Fruit fly (Drosophila melanogaster): ENCODE measurements around the gene Cap-H2.

Cap-H2 gene

DNA sequence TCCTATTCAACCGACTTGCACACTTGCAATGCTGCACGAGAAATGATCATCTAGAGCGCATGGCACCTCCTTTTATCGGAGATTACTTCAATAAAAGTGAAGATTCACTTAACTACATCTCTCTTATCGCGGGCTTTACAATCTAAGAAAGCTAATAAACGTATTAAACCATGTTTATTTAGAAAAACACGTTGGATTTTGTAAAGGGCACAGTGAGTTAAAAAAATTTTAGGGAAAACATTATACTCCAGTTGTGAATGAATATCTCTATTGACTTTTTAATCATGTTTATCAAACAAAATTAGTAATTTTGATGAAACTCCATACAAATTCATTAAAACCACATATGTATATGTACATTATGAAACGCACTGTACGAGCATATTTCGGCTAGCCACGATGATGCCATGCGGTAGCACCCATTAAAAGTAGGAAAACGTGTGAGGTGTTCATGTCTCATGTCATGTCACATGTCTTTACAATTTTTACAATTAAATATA lies 1.7 kb upstream of the Cap-H2 start, which contains the start of gene CG31272:
Gene CG31272, minus strand, starts transcription at position 51 of the 500 bp plus-strand sequence.
- TF ChIP-seq CG1620 (GFP tag; optimal IDR thresholded peaks at IDR 0.05), result no peak
- TF ChIP-seq Mnt (GFP tag; optimal IDR thresholded peaks at IDR 0.05), result no peak
- TF ChIP-seq CG11617 (GFP tag; optimal IDR thresholded peaks at IDR 0.05), result no peak
- TF ChIP-seq CG7045 (GFP tag; optimal IDR thresholded peaks at IDR 0.05), result peak; percentile 30
- TF ChIP-seq cic (GFP tag; optimal IDR thresholded peaks at IDR 0.05), result peak; percentile 70
- no peak for TF ChIP-seq Clk (GFP tag; optimal IDR thresholded peaks at IDR 0.05)
- TF ChIP-seq CG5204 (GFP tag; optimal IDR thresholded peaks at IDR 0.05), result peak; percentile 15

DNA sequence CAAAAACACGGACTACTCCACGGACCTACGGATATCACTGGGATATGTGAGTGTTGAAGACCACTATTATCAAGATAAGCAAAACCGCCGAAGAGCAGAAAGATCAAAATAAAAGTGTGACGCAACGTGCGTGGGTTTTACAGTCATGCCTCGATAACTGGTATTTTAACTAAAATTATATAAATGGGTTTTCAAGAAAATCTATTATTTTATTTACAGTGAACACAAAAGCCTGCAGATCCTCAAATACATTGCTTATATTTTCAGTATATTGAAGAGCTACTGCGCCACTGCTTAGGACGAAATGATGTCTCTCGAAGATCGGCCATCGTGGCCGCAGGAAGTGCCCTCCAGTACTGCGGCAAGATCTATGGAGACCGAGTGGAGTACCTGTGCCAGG lies 870 bp downstream of the Cap-H2 start:
- no peak for TF ChIP-seq tj (GFP tag; optimal IDR thresholded peaks at IDR 0.05)
- no peak for TF ChIP-seq Clk (GFP tag; optimal IDR thresholded peaks at IDR 0.05)
- TF ChIP-seq CG11617 (GFP tag; optimal IDR thresholded peaks at IDR 0.05), result no peak
- TF ChIP-seq cnc (optimal IDR thresholded peaks at IDR 0.05), result no peak
- TF ChIP-seq CG7045 (GFP tag; optimal IDR thresholded peaks at IDR 0.05), result no peak
- TF ChIP-seq bab1 (GFP tag; optimal IDR thresholded peaks at IDR 0.05), result no peak
- no peak for TF ChIP-seq kay (GFP tag; ENCODE audit: borderline replicate concordance)
- TF ChIP-seq pad (GFP tag; optimal IDR thresholded peaks at IDR 0.05), result no peak
- no peak for TF ChIP-seq CG12768 (GFP tag; optimal IDR thresholded peaks at IDR 0.05)
- TF ChIP-seq CG33017 (tag; optimal IDR thresholded peaks at IDR 0.05), result no peak
- TF ChIP-seq cic (GFP tag; optimal IDR thresholded peaks at IDR 0.05), result no peak

DNA sequence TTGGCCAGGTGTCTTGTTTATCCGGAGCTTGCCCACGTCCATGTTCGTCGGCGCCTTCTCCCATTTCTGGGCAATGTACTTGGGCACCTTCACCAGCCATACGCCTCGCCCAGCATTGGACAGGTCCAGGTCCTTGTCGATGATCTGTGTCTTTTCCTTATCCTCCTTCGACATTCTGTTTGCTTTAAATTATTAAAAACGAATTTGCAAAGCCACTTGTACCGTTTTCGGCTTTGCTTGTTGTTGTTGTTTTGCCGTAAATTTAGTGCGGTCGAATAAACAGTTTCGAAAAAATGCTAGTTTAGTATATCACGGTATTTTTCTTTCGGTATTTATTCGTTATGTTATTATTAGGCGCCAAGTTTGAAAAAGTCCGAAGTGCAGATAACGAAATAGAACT lies 6.4 kb downstream of the Cap-H2 start, which contains the start of gene TfIIFbeta:
Gene TfIIFbeta, minus strand, starts transcription at position 279 of the 400 bp plus-strand sequence.
- TF ChIP-seq cic (GFP tag; optimal IDR thresholded peaks at IDR 0.05) (no peak), CG1620 (GFP tag; optimal IDR thresholded peaks at IDR 0.05) (no peak), Mnt (GFP tag; optimal IDR thresholded peaks at IDR 0.05) (no peak), CG7045 (GFP tag; optimal IDR thresholded peaks at IDR 0.05) (no peak), CG7101 (tag; optimal IDR thresholded peaks at IDR 0.05) (no peak), kay (GFP tag; ENCODE audit: borderline replicate concordance) (no peak), Hr96 (GFP tag; optimal IDR thresholded peaks at IDR 0.05) (no peak), toe (GFP tag; optimal IDR thresholded peaks at IDR 0.05) (no peak), bab1 (GFP tag; optimal IDR thresholded peaks at IDR 0.05) (no peak), pad (GFP tag; optimal IDR thresholded peaks at IDR 0.05) (no peak), ovo (GFP tag; optimal IDR thresholded peaks at IDR 0.05) (no peak), CG12768 (GFP tag; optimal IDR thresholded peaks at IDR 0.05) (no peak), CG33017 (tag; optimal IDR thresholded peaks at IDR 0.05) (no peak)

DNA sequence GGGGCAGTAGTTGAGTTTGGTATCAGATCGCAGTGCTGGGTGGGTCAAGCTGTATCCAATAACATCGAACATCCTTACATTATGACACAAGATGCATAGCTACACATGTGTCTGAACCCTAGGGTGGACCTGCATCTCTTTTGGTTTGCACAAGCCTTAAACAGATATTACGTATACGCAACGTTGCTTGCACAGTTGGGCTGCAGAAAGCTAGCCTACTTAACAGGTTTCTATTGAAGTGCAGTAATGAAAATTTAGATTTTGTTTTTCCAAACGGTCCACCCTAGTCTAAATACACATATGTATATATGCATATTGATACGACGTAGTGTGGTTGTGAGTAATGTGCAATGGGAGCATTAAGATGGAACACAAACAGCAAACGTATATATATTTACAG lies 14.1 kb downstream of the Cap-H2 start:
- TF ChIP-seq Hr96 (GFP tag; optimal IDR thresholded peaks at IDR 0.05) (no peak), tj (GFP tag; optimal IDR thresholded peaks at IDR 0.05) (no peak), bab1 (GFP tag; optimal IDR thresholded peaks at IDR 0.05) (no peak), ovo (GFP tag; optimal IDR thresholded peaks at IDR 0.05) (no peak)

DNA sequence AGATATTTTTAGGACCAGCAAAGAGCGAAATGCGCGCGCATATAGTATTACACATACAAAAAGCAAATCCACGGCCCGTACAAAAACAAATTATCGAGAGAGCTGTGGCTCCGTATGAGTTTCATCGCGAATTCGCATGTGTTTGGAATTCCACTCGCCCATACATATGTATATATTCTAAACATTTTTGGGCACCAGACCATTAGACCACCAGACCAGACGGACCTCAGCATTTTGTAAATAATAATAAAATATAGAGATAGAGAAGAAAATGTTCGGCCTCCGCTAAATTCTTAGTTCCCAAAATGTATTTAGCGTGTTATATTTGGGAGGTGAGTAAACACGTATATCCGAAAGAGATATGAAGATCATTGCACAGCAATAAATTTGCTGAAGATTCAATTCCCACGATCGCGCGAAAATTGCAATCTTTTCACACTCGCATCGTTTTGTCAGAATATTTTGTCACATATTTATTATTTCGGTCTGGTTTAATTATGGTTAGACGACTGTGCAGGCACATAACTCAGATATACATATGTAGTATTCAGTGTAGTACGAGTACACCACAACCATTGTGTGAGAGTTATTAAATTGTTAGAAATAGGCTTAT lies 15.0 kb downstream of the Cap-H2 start:
- TF ChIP-seq CG7101 (tag; optimal IDR thresholded peaks at IDR 0.05) (no peak), Clk (GFP tag; optimal IDR thresholded peaks at IDR 0.05) (no peak), CG14711 (tag; optimal IDR thresholded peaks at IDR 0.05) (no peak), CG33017 (tag; optimal IDR thresholded peaks at IDR 0.05) (no peak), kay (GFP tag; ENCODE audit: borderline replicate concordance) (no peak), cnc (optimal IDR thresholded peaks at IDR 0.05) (no peak), ovo (GFP tag; optimal IDR thresholded peaks at IDR 0.05) (no peak), Mnt (GFP tag; optimal IDR thresholded peaks at IDR 0.05) (no peak), pad (GFP tag; optimal IDR thresholded peaks at IDR 0.05) (no peak), CG5204 (GFP tag; optimal IDR thresholded peaks at IDR 0.05) (no peak), cic (GFP tag; optimal IDR thresholded peaks at IDR 0.05) (no peak), toe (GFP tag; optimal IDR thresholded peaks at IDR 0.05) (no peak), Hr96 (GFP tag; optimal IDR thresholded peaks at IDR 0.05) (no peak), bab1 (GFP tag; optimal IDR thresholded peaks at IDR 0.05) (no peak), CG1620 (GFP tag; optimal IDR thresholded peaks at IDR 0.05) (no peak), CG11617 (GFP tag; optimal IDR thresholded peaks at IDR 0.05) (no peak), CG7045 (GFP tag; optimal IDR thresholded peaks at IDR 0.05) (no peak)

DNA sequence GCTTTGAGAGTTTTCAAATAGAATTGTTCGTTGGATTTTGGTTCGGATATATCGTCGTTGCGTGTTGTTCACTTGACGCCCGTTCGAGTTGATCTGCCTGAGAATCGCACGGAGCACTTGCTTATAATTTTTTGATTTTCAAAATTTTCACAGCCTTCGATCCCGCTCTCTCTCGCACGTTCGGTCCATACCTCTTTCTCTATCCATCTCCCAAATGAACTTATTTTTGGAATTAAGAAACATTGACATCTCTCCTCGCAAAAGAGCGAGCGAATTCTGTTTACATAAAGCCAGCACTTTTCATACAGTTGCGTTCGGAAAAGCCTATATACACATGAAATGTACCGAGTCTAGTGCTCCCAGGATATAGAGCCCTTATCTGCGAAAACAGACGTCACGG lies 16.2 kb downstream of the Cap-H2 start, which contains the start of the genes CG45076, CG45078 and fau:
Gene CG45076, minus strand, starts transcription at position 101 of the 400 bp plus-strand sequence.
Gene CG45078, minus strand, starts transcription at position 101 of the 400 bp plus-strand sequence.
Gene fau, minus strand, starts transcription at position 101 of the 400 bp plus-strand sequence.
- TF ChIP-seq cic (GFP tag; optimal IDR thresholded peaks at IDR 0.05) (no peak), Mnt (GFP tag; optimal IDR thresholded peaks at IDR 0.05) (no peak), pad (GFP tag; optimal IDR thresholded peaks at IDR 0.05) (no peak), CG14711 (tag; optimal IDR thresholded peaks at IDR 0.05) (no peak)

DNA sequence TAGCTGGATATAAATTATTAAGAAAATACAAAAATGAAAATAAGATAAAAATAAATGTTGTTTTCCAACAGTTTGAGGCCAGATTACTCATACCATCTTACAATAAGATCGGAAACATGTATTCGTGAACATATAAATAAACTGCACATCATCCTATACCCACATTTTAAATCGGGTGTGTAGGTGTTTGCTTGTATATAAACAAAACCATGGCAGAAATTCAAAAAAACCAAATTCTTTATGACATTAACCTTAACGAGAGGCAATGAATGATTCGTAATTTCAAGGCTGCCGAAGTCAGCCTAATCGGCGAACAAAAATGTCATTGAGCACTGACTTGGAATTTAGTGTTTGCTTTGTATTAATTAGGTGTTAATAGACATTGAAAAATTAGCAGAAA lies 17.0 kb downstream of the Cap-H2 start:
- no peak for TF ChIP-seq bab1 (GFP tag; optimal IDR thresholded peaks at IDR 0.05)
- no peak for TF ChIP-seq CG11617 (GFP tag; optimal IDR thresholded peaks at IDR 0.05)
- TF ChIP-seq CG14711 (tag; optimal IDR thresholded peaks at IDR 0.05), result no peak
- TF ChIP-seq cic (GFP tag; optimal IDR thresholded peaks at IDR 0.05), result no peak
- no peak for TF ChIP-seq Mnt (GFP tag; optimal IDR thresholded peaks at IDR 0.05)
- TF ChIP-seq Clk (GFP tag; optimal IDR thresholded peaks at IDR 0.05), result no peak
- no peak for TF ChIP-seq ovo (GFP tag; optimal IDR thresholded peaks at IDR 0.05)
- TF ChIP-seq CG7045 (GFP tag; optimal IDR thresholded peaks at IDR 0.05), result no peak
- no peak for TF ChIP-seq toe (GFP tag; optimal IDR thresholded peaks at IDR 0.05)
- TF ChIP-seq Hr96 (GFP tag; optimal IDR thresholded peaks at IDR 0.05), result no peak
- TF ChIP-seq CG1620 (GFP tag; optimal IDR thresholded peaks at IDR 0.05), result no peak
- TF ChIP-seq CG12768 (GFP tag; optimal IDR thresholded peaks at IDR 0.05), result no peak
- TF ChIP-seq pad (GFP tag; optimal IDR thresholded peaks at IDR 0.05), result no peak
- TF ChIP-seq kay (GFP tag; ENCODE audit: borderline replicate concordance), result no peak
- no peak for TF ChIP-seq cnc (optimal IDR thresholded peaks at IDR 0.05)
- no peak for TF ChIP-seq CG7101 (tag; optimal IDR thresholded peaks at IDR 0.05)
